Worm (Caenorhabditis elegans) whole organism, midembryonic: ENCODE measurements around the gene ZC190.2.

Experiments used
- T22C8.4 ChIP-seq: fragments of 200-800 bp; sonication (Bioruptor generic); IDR thresholded peaks from 2 replicates; pipeline ENCODE4 v1.3.6; 2022; ENCODE audit warnings: missing genetic modification characterization, missing compliant biosample characterization
- flt-1 ChIP-seq: fragments of 200-800 bp; sonication (Bioruptor generic); IDR thresholded peaks from 2 replicates; pipeline ENCODE4 v1.3.6; 2022; ENCODE audit warnings: missing genetic modification characterization, missing compliant biosample characterization
- klf-2 ChIP-seq: fragments of 200-800 bp; sonication (Bioruptor generic); conservative IDR thresholded peaks from 2 replicates; pipeline ENCODE4 v1.3.6; 2022; ENCODE audit warnings: missing genetic modification reagents, missing genetic modification characterization, missing compliant biosample characterization
- tab-1 ChIP-seq: fragments of 200-800 bp; sonication (Bioruptor generic); IDR thresholded peaks from 2 replicates; pipeline ENCODE4 v1.3.6; 2022; ENCODE audit warnings: missing genetic modification characterization, missing compliant biosample characterization
- ztf-23 ChIP-seq: fragments of 200-800 bp; sonication (Bioruptor generic); IDR thresholded peaks from 2 replicates; pipeline ENCODE4 v1.3.6; 2022; ENCODE audit warnings: missing genetic modification reagents, missing genetic modification characterization, missing compliant biosample characterization

DNA sequence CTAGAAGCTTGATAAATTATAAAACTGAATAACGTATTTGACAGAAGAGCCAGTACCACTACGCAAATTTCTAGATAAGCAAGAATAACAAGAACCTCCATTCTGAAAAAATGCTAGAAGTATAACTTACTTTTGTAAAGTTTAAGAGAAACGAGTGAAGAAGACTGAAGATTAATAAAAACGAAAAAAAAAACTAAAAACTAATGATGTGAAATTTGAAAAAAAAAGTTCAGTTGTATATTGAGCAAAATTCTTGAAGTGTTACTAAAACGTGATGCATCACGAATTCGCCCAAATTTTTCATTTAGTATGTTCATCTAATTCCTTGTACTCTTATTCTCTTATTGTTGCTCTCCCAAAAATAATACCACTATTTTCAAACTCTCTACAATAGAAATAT lies 4.0 kb upstream of the ZC190.2 start, which contains the start of gene ZC190.6:
- TF ChIP-seq flt-1 (GFP tag; lab: Robert Waterston, UW), result no peak
- no peak for TF ChIP-seq ztf-23 (GFP tag; lab: Robert Waterston, UW)
- TF ChIP-seq T22C8.4 (GFP tag; lab: Robert Waterston, UW), result no peak
- no peak for TF ChIP-seq tab-1 (GFP tag; lab: Robert Waterston, UW)
- TF ChIP-seq klf-2 (GFP tag; lab: Robert Waterston, UW), result no peak
